Fruit fly (Drosophila melanogaster) Kc167 (cell line): ENCODE results near the gene NetA.

Experiments
- Sin3A ChIP-seq: fragments of >200 bp; optimal IDR thresholded peaks from 2 replicates; lab custom pipeline; 2018; ENCODE audit warnings: missing external identifiers
- insv ChIP-seq: fragments of >200 bp; optimal IDR thresholded peaks from 3 replicates; lab custom pipeline; 2018; ENCODE audit warnings: missing external identifiers
- ttk ChIP-seq: sonication (Bioruptor generic); optimal IDR thresholded peaks from 2 replicates; lab custom pipeline; 2017; ENCODE audit warnings: missing external identifiers

- TF ChIP-seq Sin3A (no peak), ttk (lab: Kevin White, UChicago) (no peak), insv (lab: Kevin White, UChicago) (no peak)
These were observed 25.5 kb upstream of the NetA start, which contains the start of gene CG5321 for dm6 chrX:14679189-14679588.
